Worm (Caenorhabditis elegans): Measurements from ENCODE around the gene rgs-10.

- TF ChIP-seq snpc-4 (tag; optimal IDR thresholded peaks at IDR 0.05) (no peak), sptf-1 (tag; optimal IDR thresholded peaks at IDR 0.05) (no peak), drap-1 (GFP tag; optimal IDR thresholded peaks at IDR 0.05) (no peak), blmp-1 (tag; optimal IDR thresholded peaks at IDR 0.05) (no peak), lsy-2 (tag; optimal IDR thresholded peaks at IDR 0.05) (no peak), ces-1 (GFP tag; optimal IDR thresholded peaks at IDR 0.05) (peak; percentile 91), unc-62 (GFP tag; optimal IDR thresholded peaks at IDR 0.05) (no peak), ztf-11 (tag; optimal IDR thresholded peaks at IDR 0.05) (no peak), mab-5 (tag; optimal IDR thresholded peaks at IDR 0.05) (no peak)
These were observed 3.0 kb upstream of the rgs-10 start for ce11 chrX:14959393-14960073.

Measured in whole organism, mixed stage, embryonic.